Worm (Caenorhabditis elegans): Measurements from ENCODE around the gene Y51H7C.7.

DNA sequence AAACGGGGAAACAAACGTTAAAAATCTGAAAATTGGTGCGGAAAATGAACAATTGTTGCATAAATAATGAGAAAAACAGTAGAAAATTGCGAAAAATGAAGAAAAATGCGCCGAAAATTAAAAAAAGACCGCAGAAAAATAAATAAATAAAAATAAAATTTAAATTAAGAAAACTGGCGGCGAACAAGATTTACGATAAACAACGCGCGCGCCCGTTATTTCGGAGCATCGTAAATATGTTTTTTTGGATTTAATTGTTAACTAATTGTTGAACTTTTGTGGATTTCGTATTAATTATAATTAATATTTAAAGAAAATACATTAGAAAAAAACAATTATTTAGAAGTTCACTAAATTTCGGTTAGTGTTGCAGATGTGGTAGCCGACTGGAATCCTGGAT is 25.6 kb upstream of the Y51H7C.7 start:
- TF ChIP-seq nhr-28 (tag; optimal IDR thresholded peaks at IDR 0.05) (no peak), R02D3.7 (tag; optimal IDR thresholded peaks at IDR 0.05) (no peak), egl-27 (tag; optimal IDR thresholded peaks at IDR 0.05) (no peak), nhr-76 (tag; optimal IDR thresholded peaks at IDR 0.05) (no peak), unc-62 (GFP tag; optimal IDR thresholded peaks at IDR 0.05) (no peak), nhr-25 (tag; optimal IDR thresholded peaks at IDR 0.05) (no peak), ama-1 (optimal IDR thresholded peaks at IDR 0.05) (no peak), egl-5 (tag; optimal IDR thresholded peaks at IDR 0.05) (no peak), nfya-1 (tag; optimal IDR thresholded peaks at IDR 0.05; ENCODE audit: insufficient read depth) (no peak), nhr-11 (tag; optimal IDR thresholded peaks at IDR 0.05) (no peak)

Data from whole organism, L3 larva.